Fruit fly (Drosophila melanogaster) whole organism, embryonic: ENCODE results near the gene Osi16.

ENCODE experiments used
- Atf6 ChIP-seq: fragments of 200-800 bp; sonication (Bioruptor generic); IDR thresholded peaks from 2 replicates; pipeline ENCODE4 v1.3.6; 2022; ENCODE audit warnings: missing biosample characterization, missing genetic modification characterization
- Blimp-1 ChIP-seq: fragments of 200-800 bp; sonication (Bioruptor generic); optimal IDR thresholded peaks from 3 replicates; lab custom pipeline; 2018; ENCODE audit warnings: missing biosample characterization, missing genetic modification characterization, mild to moderate bottlenecking, moderate library complexity, missing genetic modification reagents
- Bteb2 ChIP-seq: fragments of 200-800 bp; sonication (Bioruptor generic); optimal IDR thresholded peaks from 2 replicates; lab custom pipeline; 2016; ENCODE audit warnings: missing biosample characterization, missing genetic modification characterization
- CG10147 ChIP-seq: fragments of 200-800 bp; sonication (Bioruptor generic); optimal IDR thresholded peaks from 2 replicates; lab custom pipeline; 2019; ENCODE audit warnings: missing biosample characterization, mild to moderate bottlenecking, missing genetic modification characterization, moderate library complexity
- CG10959 ChIP-seq: fragments of 200-800 bp; sonication (Bioruptor generic); IDR thresholded peaks from 2 replicates; pipeline ENCODE4 v1.3.6; 2022; ENCODE audit warnings: missing biosample characterization, missing genetic modification characterization
- CG12219 ChIP-seq: fragments of 200-800 bp; sonication (Bioruptor generic); optimal IDR thresholded peaks from 3 replicates; lab custom pipeline; 2018; ENCODE audit warnings: missing biosample characterization, mild to moderate bottlenecking, missing genetic modification characterization
- CG12391 ChIP-seq: fragments of 200-800 bp; sonication (Bioruptor generic); optimal IDR thresholded peaks from 3 replicates; lab custom pipeline; 2018; ENCODE audit warnings: missing biosample characterization, mild to moderate bottlenecking, missing genetic modification characterization, moderate library complexity
- CG12744 ChIP-seq: fragments of 200-800 bp; sonication (Bioruptor generic); optimal IDR thresholded peaks from 2 replicates; lab custom pipeline; 2016; ENCODE audit warnings: missing biosample characterization, missing genetic modification characterization
- CG13123 ChIP-seq: fragments of 200-800 bp; sonication (Bioruptor generic); optimal IDR thresholded peaks from 2 replicates; lab custom pipeline; 2016; ENCODE audit warnings: missing biosample characterization, missing genetic modification characterization
- CG14860 ChIP-seq: fragments of 200-800 bp; sonication (Bioruptor generic); IDR thresholded peaks from 3 replicates; pipeline ENCODE4 v1.3.6; 2022; ENCODE audit warnings: missing biosample characterization, missing genetic modification characterization; ENCODE audit not compliant: partially characterized antibody
- CG15011 ChIP-seq: fragments of 200-800 bp; sonication (Bioruptor generic); optimal IDR thresholded peaks from 3 replicates; lab custom pipeline; 2018; ENCODE audit warnings: missing biosample characterization, mild to moderate bottlenecking, missing genetic modification characterization
- CG1602 ChIP-seq: fragments of 200-800 bp; sonication (Bioruptor generic); optimal IDR thresholded peaks from 3 replicates; lab custom pipeline; 2016; ENCODE audit warnings: missing biosample characterization, missing genetic modification characterization
- CG2129 ChIP-seq: fragments of 200-800 bp; sonication (Bioruptor generic); IDR thresholded peaks from 2 replicates; pipeline ENCODE4 v1.3.6; 2022; ENCODE audit warnings: missing biosample characterization, missing genetic modification characterization; ENCODE audit not compliant: partially characterized antibody
- CG30431 ChIP-seq: fragments of 200-800 bp; sonication (Bioruptor generic); optimal IDR thresholded peaks from 2 replicates; lab custom pipeline; 2017; ENCODE audit warnings: missing biosample characterization, missing genetic modification characterization
- CG31388 ChIP-seq: fragments of 200-800 bp; sonication (Bioruptor generic); optimal IDR thresholded peaks from 2 replicates; lab custom pipeline; 2016; ENCODE audit warnings: missing biosample characterization, missing genetic modification characterization
- CG32767 ChIP-seq: fragments of 200-800 bp; sonication (Bioruptor generic); IDR thresholded peaks from 2 replicates; pipeline ENCODE4 v1.3.6; 2022; ENCODE audit warnings: missing biosample characterization, missing genetic modification characterization
- CG32772 ChIP-seq: fragments of 200-800 bp; sonication (Bioruptor generic); IDR thresholded peaks from 2 replicates; pipeline ENCODE4 v1.3.6; 2022; ENCODE audit warnings: missing biosample characterization, missing genetic modification characterization
- CG43689 ChIP-seq: fragments of 200-800 bp; sonication (Bioruptor generic); IDR thresholded peaks from 2 replicates; pipeline ENCODE4 v1.3.6; 2022; ENCODE audit warnings: missing biosample characterization, missing genetic modification characterization
- CG4854 ChIP-seq: fragments of 200-800 bp; sonication (Bioruptor generic); optimal IDR thresholded peaks from 2 replicates; lab custom pipeline; 2016; ENCODE audit warnings: missing biosample characterization, missing genetic modification characterization, inconsistent platforms
- CG7372 ChIP-seq: fragments of 200-800 bp; sonication (Bioruptor generic); IDR thresholded peaks from 2 replicates; pipeline ENCODE4 v1.3.6; 2022; ENCODE audit warnings: missing biosample characterization, missing genetic modification characterization
- CG8359 ChIP-seq: fragments of 200-800 bp; sonication (Bioruptor generic); optimal IDR thresholded peaks from 2 replicates; lab custom pipeline; 2017; ENCODE audit warnings: missing biosample characterization, mild to moderate bottlenecking, missing genetic modification characterization, borderline replicate concordance
- CG8924 ChIP-seq: fragments of 200-800 bp; optimal IDR thresholded peaks from 3 replicates; lab custom pipeline; 2019; ENCODE audit warnings: missing biosample characterization, mild to moderate bottlenecking, missing genetic modification characterization, moderate library complexity
- CG9437 ChIP-seq: fragments of 200-800 bp; sonication (Bioruptor generic); optimal IDR thresholded peaks from 2 replicates; lab custom pipeline; 2018; ENCODE audit warnings: missing biosample characterization, mild to moderate bottlenecking, missing genetic modification characterization
- Camta ChIP-seq: fragments of 200-800 bp; sonication (Bioruptor generic); optimal IDR thresholded peaks from 2 replicates; lab custom pipeline; 2016; ENCODE audit warnings: missing biosample characterization, missing genetic modification characterization
- D19B ChIP-seq: fragments of 200-800 bp; sonication (Bioruptor generic); optimal IDR thresholded peaks from 2 replicates; lab custom pipeline; 2017; ENCODE audit warnings: missing biosample characterization, mild to moderate bottlenecking, missing genetic modification characterization
- Deaf1 ChIP-seq: fragments of 200-800 bp; optimal IDR thresholded peaks from 3 replicates; lab custom pipeline; 2019; ENCODE audit warnings: missing biosample characterization, mild to moderate bottlenecking, missing genetic modification characterization, moderate library complexity
- Ets65A ChIP-seq: fragments of 200-800 bp; sonication (Bioruptor generic); peaks from one replicate; lab custom pipeline; 2016; ENCODE audit warnings: missing biosample characterization, missing genetic modification characterization
- Ets97D ChIP-seq: fragments of 200-800 bp; sonication (Bioruptor generic); optimal IDR thresholded peaks from 3 replicates; lab custom pipeline; 2016; ENCODE audit warnings: missing biosample characterization, missing genetic modification characterization
- Hr39 ChIP-seq: fragments of >200 bp; optimal IDR thresholded peaks from 2 replicates; lab custom pipeline; 2017
- Hr78 ChIP-seq, 2 experiments: fragments of 200-800 bp in 1 of 2; fragments of >200 bp in 1 of 2; sonication (Bioruptor generic) in 1 of 2; optimal IDR thresholded peaks; 2 replicates each; lab custom pipeline; 2017 to 2019; ENCODE audit warnings: missing biosample characterization in 2 of 2, missing genetic modification characterization in 2 of 2, mild to moderate bottlenecking in 1 of 2, moderate library complexity in 1 of 2
- Max ChIP-seq: fragments of 200-800 bp; sonication (Bioruptor generic); optimal IDR thresholded peaks from 2 replicates; lab custom pipeline; 2016; ENCODE audit warnings: missing biosample characterization, mild to moderate bottlenecking, missing genetic modification characterization
- Neu2 ChIP-seq: fragments of 200-800 bp; sonication (Bioruptor generic); optimal IDR thresholded peaks from 3 replicates; lab custom pipeline; 2016; ENCODE audit warnings: missing biosample characterization, missing genetic modification characterization, borderline replicate concordance
- Oaz ChIP-seq: fragments of 200-800 bp; sonication (Bioruptor generic); IDR thresholded peaks from 2 replicates; pipeline ENCODE4 v1.3.6; 2022; ENCODE audit warnings: missing biosample characterization, missing genetic modification characterization
- Poxn ChIP-seq: fragments of 200-800 bp; sonication (Bioruptor generic); IDR thresholded peaks from 2 replicates; pipeline ENCODE4 v1.3.6; 2022; ENCODE audit warnings: missing biosample characterization, missing genetic modification characterization
- YL-1 ChIP-seq: fragments of 200-800 bp; sonication (Bioruptor generic); optimal IDR thresholded peaks from 3 replicates; lab custom pipeline; 2017; ENCODE audit warnings: missing biosample characterization, mild to moderate bottlenecking, missing genetic modification characterization
- ara ChIP-seq: fragments of 200-800 bp; sonication (Bioruptor generic); IDR thresholded peaks from 2 replicates; pipeline ENCODE4 v1.3.6; 2022; ENCODE audit warnings: missing biosample characterization, missing genetic modification characterization
- bowl ChIP-seq: fragments of 200-800 bp; sonication (Bioruptor generic); IDR thresholded peaks from 2 replicates; pipeline ENCODE4 v1.3.6; 2022; ENCODE audit warnings: missing biosample characterization, missing genetic modification characterization
- ci ChIP-seq: fragments of 200-800 bp; sonication (Bioruptor generic); IDR thresholded peaks from 3 replicates; pipeline ENCODE4 v1.3.6; 2022; ENCODE audit warnings: missing biosample characterization, missing genetic modification characterization
- dati ChIP-seq: fragments of 200-800 bp; sonication (Bioruptor generic); IDR thresholded peaks from 2 replicates; pipeline ENCODE4 v1.3.6; 2022; ENCODE audit warnings: missing biosample characterization, missing genetic modification characterization
- fu2 ChIP-seq: fragments of 200-800 bp; sonication (Bioruptor generic); optimal IDR thresholded peaks from 2 replicates; lab custom pipeline; 2016; ENCODE audit warnings: missing biosample characterization, missing genetic modification characterization
- hkb ChIP-seq, 2 experiments: fragments of 200-800 bp in 1 of 2; fragments of >200 bp in 1 of 2; sonication (Bioruptor generic) in 1 of 2; IDR thresholded peaks in 1 of 2; optimal IDR thresholded peaks in 1 of 2; 2 replicates each; pipeline versions ENCODE4 v1.3.6 to Lab custom; 2017 to 2022; ENCODE audit warnings: missing biosample characterization in 1 of 2, missing genetic modification characterization in 1 of 2
- jumu ChIP-seq: fragments of 200-800 bp; sonication (Bioruptor generic); optimal IDR thresholded peaks from 3 replicates; lab custom pipeline; 2016; ENCODE audit warnings: missing biosample characterization, missing genetic modification characterization
- lilli ChIP-seq: fragments of 200-800 bp; sonication (Bioruptor generic); optimal IDR thresholded peaks from 3 replicates; lab custom pipeline; 2016; ENCODE audit warnings: missing biosample characterization, missing genetic modification characterization
- maf-S ChIP-seq: fragments of 200-800 bp; sonication (Bioruptor generic); optimal IDR thresholded peaks from 2 replicates; lab custom pipeline; 2016; ENCODE audit warnings: missing biosample characterization, missing genetic modification characterization
- org-1 ChIP-seq: fragments of 200-800 bp; sonication (Bioruptor generic); optimal IDR thresholded peaks from 2 replicates; lab custom pipeline; 2017; ENCODE audit warnings: missing biosample characterization, missing genetic modification characterization
- pros ChIP-seq: fragments of 200-800 bp; sonication (Bioruptor generic); optimal IDR thresholded peaks from 3 replicates; lab custom pipeline; 2019; ENCODE audit warnings: missing biosample characterization, mild to moderate bottlenecking, missing genetic modification characterization, moderate library complexity
- tx ChIP-seq: fragments of 200-800 bp; sonication (Bioruptor generic); optimal IDR thresholded peaks from 2 replicates; lab custom pipeline; 2016; ENCODE audit warnings: missing biosample characterization, missing genetic modification characterization
- unc-4 ChIP-seq: fragments of 200-800 bp; sonication (Bioruptor generic); IDR thresholded peaks from 2 replicates; pipeline ENCODE4 v1.3.6; 2022; ENCODE audit warnings: missing biosample characterization, missing genetic modification characterization; ENCODE audit not compliant: partially characterized antibody
- zfh1 ChIP-seq: fragments of 200-800 bp; sonication (Bioruptor generic); IDR thresholded peaks from 3 replicates; pipeline ENCODE4 v1.3.6; 2022; ENCODE audit warnings: missing biosample characterization, missing genetic modification characterization

Gene Osi16

DNA sequence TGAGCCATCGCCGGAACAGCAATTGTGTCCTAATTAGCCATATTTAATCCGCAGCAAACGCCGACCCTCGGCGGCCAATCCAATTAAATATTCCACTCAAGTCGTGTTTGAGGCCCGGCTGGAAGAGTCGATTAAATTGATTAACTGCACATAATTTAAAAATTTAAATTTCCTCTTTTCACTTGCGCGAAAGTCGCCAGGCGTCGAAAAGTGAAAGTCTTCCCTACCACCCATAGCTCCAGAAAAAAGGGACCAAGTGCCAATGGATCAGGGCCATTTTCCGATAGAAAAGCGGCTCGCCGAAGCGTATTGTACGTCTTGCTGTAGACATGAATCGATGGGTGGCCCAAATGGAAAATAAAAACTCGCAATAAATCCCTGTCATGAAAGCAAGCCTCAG is 32.4 kb downstream of the Osi16 start:
- TF ChIP-seq CG9437 = no peak
- no peak for TF ChIP-seq Neu2 (GFP tag; lab: Kevin White, UChicago)
- no peak for TF ChIP-seq D19B (GFP tag; lab: Kevin White, UChicago)
- peak; percentile 74 for TF ChIP-seq Ets65A
- no peak for TF ChIP-seq dati
- TF ChIP-seq CG32767 = no peak
- no peak for TF ChIP-seq CG13123
- peak; percentile 57 for TF ChIP-seq Blimp-1 (GFP tag; lab: Kevin White, UChicago)
- no peak for TF ChIP-seq fu2 (GFP tag; lab: Kevin White, UChicago)
- no peak for TF ChIP-seq CG4854
- no peak for TF ChIP-seq CG1602 (GFP tag; lab: Kevin White, UChicago)

DNA sequence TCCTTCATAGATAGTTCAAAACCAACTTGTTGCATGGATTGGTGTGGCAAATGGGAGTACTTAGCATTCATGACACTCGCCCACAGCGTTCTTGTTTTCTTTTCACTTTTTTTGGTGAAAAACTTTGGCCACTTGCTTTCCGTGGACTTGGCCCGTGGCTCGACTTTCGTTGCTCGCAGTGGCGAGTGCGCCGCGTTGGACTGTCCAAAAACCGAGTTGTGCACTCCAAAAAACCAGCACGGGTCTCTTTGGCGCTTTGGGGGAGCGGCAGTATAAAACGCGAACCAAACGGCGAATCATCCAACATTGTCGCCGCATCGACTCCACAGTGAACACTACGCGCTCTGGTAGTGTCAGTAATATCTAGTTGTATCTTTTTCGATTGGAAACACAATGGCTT is 34.7 kb downstream of the Osi16 start, which contains the start of gene Osi20:
TSS of gene Osi20 (plus strand) at position 301 of the 400 bp plus-strand sequence.
- no peak for TF ChIP-seq CG8924
- no peak for TF ChIP-seq YL-1 (GFP tag; lab: Kevin White, UChicago)
- no peak for TF ChIP-seq Bteb2 (GFP tag; lab: Kevin White, UChicago)
- TF ChIP-seq Atf6 (GFP tag; lab: Robert Waterston, UW) = no peak
- 0 out of 2 replicates have a peak, but pooled peaks have one; percentile 18 for TF ChIP-seq ara (GFP tag; lab: Robert Waterston, UW)
- TF ChIP-seq Oaz (GFP tag; lab: Robert Waterston, UW) = no peak
- TF ChIP-seq Camta (GFP tag; lab: Kevin White, UChicago) = no peak
- peak; percentile 50 for TF ChIP-seq Blimp-1 (GFP tag; lab: Kevin White, UChicago)
- TF ChIP-seq CG43689 (GFP tag; lab: Robert Waterston, UW) = no peak
- no peak for TF ChIP-seq CG12744
- TF ChIP-seq CG7372 = no peak
- no peak for TF ChIP-seq ci
- TF ChIP-seq CG10959 (GFP tag; lab: Robert Waterston, UW) = no peak
- no peak for TF ChIP-seq CG31388 (GFP tag; lab: Kevin White, UChicago)
- TF ChIP-seq maf-S (GFP tag; lab: Kevin White, UChicago) = no peak

DNA sequence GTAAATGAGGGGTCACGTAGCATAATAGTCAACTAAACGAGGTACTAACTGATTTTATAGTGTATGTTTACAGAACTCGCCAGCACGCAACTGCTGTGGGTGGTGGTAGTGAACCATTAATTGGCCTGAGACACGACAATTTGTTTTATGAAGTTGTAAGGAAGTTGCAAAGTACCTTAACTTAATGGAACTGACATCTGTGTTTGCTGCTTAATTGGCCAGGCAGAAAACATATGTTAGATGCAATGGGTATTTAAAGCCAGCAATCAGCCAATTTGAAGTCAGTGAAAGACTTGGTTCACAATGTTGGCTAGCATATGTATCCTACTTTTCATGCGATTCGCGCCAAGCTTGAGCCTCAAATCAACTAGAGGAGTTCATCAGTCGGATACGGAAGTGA is 36.6 kb downstream of the Osi16 start, which contains the start of gene CG17917:
TSS of gene CG17917 (plus strand) at position 301 of the 400 bp plus-strand sequence.
- no peak for TF ChIP-seq jumu
- no peak for TF ChIP-seq CG15011 (GFP tag; lab: Kevin White, UChicago)
- TF ChIP-seq Ets97D (GFP tag; lab: Kevin White, UChicago) = no peak
- TF ChIP-seq hkb (optimal IDR thresholded peaks at IDR 0.05; lab: Kevin White, UChicago) = no peak
- no peak for TF ChIP-seq hkb (GFP tag; IDR thresholded peaks at IDR 0.05; lab: Robert Waterston, UW)
- no peak for TF ChIP-seq unc-4 (GFP tag; lab: Robert Waterston, UW)
- no peak for TF ChIP-seq org-1 (GFP tag; lab: Kevin White, UChicago)
- no peak for TF ChIP-seq bowl
- TF ChIP-seq Deaf1 (tag; lab: Kevin White, UChicago) = no peak
- no peak for TF ChIP-seq CG8359 (GFP tag; lab: Kevin White, UChicago)
- TF ChIP-seq, all 482 proteins: peak for 0

DNA sequence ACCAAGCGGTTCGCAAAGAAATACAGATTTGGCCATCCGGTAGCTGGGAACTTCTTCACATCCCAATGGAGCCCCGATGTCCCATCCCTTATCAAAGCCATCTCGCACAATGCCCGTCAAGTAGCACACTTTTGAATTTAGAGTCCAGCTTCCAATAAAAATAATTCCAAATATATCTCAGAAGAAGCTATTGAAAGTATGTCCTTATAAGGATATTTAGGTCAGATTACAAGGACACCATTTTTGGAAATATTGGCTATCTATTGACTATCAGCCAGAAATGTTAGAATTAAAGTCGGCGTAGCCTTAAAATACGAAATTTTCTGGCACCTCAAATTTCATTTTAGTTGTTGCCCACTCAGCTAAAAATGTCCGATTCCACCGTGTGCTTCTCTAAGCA is 37.7 kb downstream of the Osi16 start, which contains the start of gene CG10298:
TSS of gene CG10298 (plus strand) at position 301 of the 400 bp plus-strand sequence.
- no peak for TF ChIP-seq CG14860 (GFP tag; lab: Robert Waterston, UW)
- no peak for TF ChIP-seq CG2129 (GFP tag; lab: Robert Waterston, UW)
- no peak for TF ChIP-seq Poxn (GFP tag; lab: Robert Waterston, UW)
- no peak for TF ChIP-seq CG12391
- TF ChIP-seq Max (GFP tag; lab: Kevin White, UChicago) = no peak
- TF ChIP-seq lilli (GFP tag; lab: Kevin White, UChicago) = no peak
- TF ChIP-seq CG30431 (GFP tag; lab: Kevin White, UChicago) = no peak
- no peak for TF ChIP-seq pros (GFP tag; lab: Kevin White, UChicago)
- no peak for TF ChIP-seq Hr78 (GFP tag; optimal IDR thresholded peaks at IDR 0.05; lab: Kevin White, UChicago)
- TF ChIP-seq Hr39 (lab: Kevin White, UChicago) = no peak
- TF ChIP-seq tx (GFP tag; lab: Kevin White, UChicago) = no peak
- TF ChIP-seq CG10147 (GFP tag; lab: Kevin White, UChicago) = no peak
- no peak for TF ChIP-seq zfh1
- TF ChIP-seq CG12219 (GFP tag; lab: Kevin White, UChicago) = no peak
- no peak for TF ChIP-seq CG32772 (GFP tag; lab: Robert Waterston, UW)
